Worm (Caenorhabditis elegans): ENCODE results near the gene arle-14.

The arle-14 gene

ce11 chrIII:5737708-5738107 lies 45.0 kb downstream of the arle-14 start, which contains the start of gene B0244.6:
B0244.6 (plus strand) TSS chrIII:5738008.
- TF ChIP-seq dve-1 (tag; optimal IDR thresholded peaks at IDR 0.05) (no peak), ref-2 (tag; optimal IDR thresholded peaks at IDR 0.05) (no peak)

- TF ChIP-seq ztf-16 (tag; optimal IDR thresholded peaks at IDR 0.05) (no peak), ceh-34 (tag; optimal IDR thresholded peaks at IDR 0.05) (no peak), C38D4.7 (GFP tag; optimal IDR thresholded peaks at IDR 0.05) (no peak), unc-55 (GFP tag; optimal IDR thresholded peaks at IDR 0.05) (no peak), syd-9 (tag; optimal IDR thresholded peaks at IDR 0.05) (no peak), sox-4 (tag; optimal IDR thresholded peaks at IDR 0.05) (no peak), sox-2 (GFP tag; IDR thresholded peaks at IDR 0.05) (no peak), pha-2 (tag; optimal IDR thresholded peaks at IDR 0.05) (no peak), nhr-232 (tag; optimal IDR thresholded peaks at IDR 0.05) (no peak), pha-4 (tag; optimal IDR thresholded peaks at IDR 0.05) (no peak), mec-3 (tag; optimal IDR thresholded peaks at IDR 0.05; ENCODE audit: borderline replicate concordance) (no peak), C08G9.2 (tag; optimal IDR thresholded peaks at IDR 0.05) (no peak), unc-42 (tag; optimal IDR thresholded peaks at IDR 0.05) (no peak), nfya-1 (tag; optimal IDR thresholded peaks at IDR 0.05) (no peak), K09A11.1 (tag; optimal IDR thresholded peaks at IDR 0.05; ENCODE audit: insufficient read depth) (no peak), ceh-14 (tag; optimal IDR thresholded peaks at IDR 0.05) (no peak), ceh-22 (tag; optimal IDR thresholded peaks at IDR 0.05) (no peak), ceh-45 (GFP tag; IDR thresholded peaks at IDR 0.05) (no peak), pag-3 (tag; optimal IDR thresholded peaks at IDR 0.05; ENCODE audit: borderline replicate concordance) (no peak), ets-4 (tag; optimal IDR thresholded peaks at IDR 0.05) (no peak)
These were observed 48.0 kb downstream of the arle-14 start, which contains the start of gene B0244.16 for ce11 chrIII:5740666-5741065. B0244.16 (plus strand) TSS chrIII:5740966.

ce11 chrIII:5743084-5743483 lies 50.4 kb downstream of the arle-14 start, which contains the start of gene B0244.15:
B0244.15 (plus strand) TSS chrIII:5743384.
- no peak for TF ChIP-seq Y22D7AL.16 (tag; optimal IDR thresholded peaks at IDR 0.05)
- TF ChIP-seq elt-2 (tag; optimal IDR thresholded peaks at IDR 0.05): no peak
- TF ChIP-seq ahr-1 (tag; optimal IDR thresholded peaks at IDR 0.05): no peak
- TF ChIP-seq K09A11.1 (tag; optimal IDR thresholded peaks at IDR 0.05; ENCODE audit: insufficient read depth): no peak
- no peak for TF ChIP-seq pat-9 (tag; optimal IDR thresholded peaks at IDR 0.05)
- no peak for TF ChIP-seq ceh-19 (GFP tag; optimal IDR thresholded peaks at IDR 0.05)
- no peak for TF ChIP-seq fkh-6 (tag; optimal IDR thresholded peaks at IDR 0.05)
- no peak for TF ChIP-seq ceh-34 (tag; optimal IDR thresholded peaks at IDR 0.05)
- TF ChIP-seq hlh-13 (GFP tag; optimal IDR thresholded peaks at IDR 0.05): no peak
- no peak for TF ChIP-seq tbx-7 (tag; optimal IDR thresholded peaks at IDR 0.05)
- TF ChIP-seq T23F11.4 (GFP tag; optimal IDR thresholded peaks at IDR 0.05): no peak
- TF ChIP-seq C08G9.2 (tag; optimal IDR thresholded peaks at IDR 0.05): no peak
- no peak for TF ChIP-seq ama-1 (optimal IDR thresholded peaks at IDR 0.05)
- TF ChIP-seq C38D4.7 (GFP tag; optimal IDR thresholded peaks at IDR 0.05): no peak
- no peak for TF ChIP-seq hlh-15 (tag; optimal IDR thresholded peaks at IDR 0.05)

All from whole organism, late embryonic.